Fruit fly (Drosophila melanogaster) Kc167 (cell line): ENCODE results near the gene CG8031.

Source experiments
- h ChIP-seq: fragments of >200 bp; optimal IDR thresholded peaks from 3 replicates; lab custom pipeline; 2018; ENCODE audit warnings: missing external identifiers
- psq ChIP-seq: fragments of >200 bp; optimal IDR thresholded peaks from 2 replicates; lab custom pipeline; 2017; ENCODE audit warnings: missing external identifiers

DNA sequence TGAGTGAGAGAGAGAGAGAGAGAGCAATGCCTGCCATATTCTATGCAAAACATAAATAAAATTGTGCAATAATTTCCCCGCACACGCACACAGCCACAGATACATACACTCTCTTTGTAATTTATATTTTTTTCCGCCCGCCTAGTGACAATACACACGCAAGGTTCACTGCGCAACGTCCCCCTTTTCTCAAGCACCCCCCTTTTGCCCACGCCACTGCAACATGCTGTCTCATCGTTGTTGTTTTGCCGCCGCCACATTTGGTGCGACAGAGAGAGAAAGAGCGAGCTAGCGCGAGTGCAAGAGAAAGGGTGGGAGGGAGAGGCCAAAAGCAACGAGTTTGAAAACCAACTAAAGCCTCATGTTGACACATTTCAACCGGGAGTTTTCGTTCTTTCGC lies 1.2 kb upstream of the CG8031 start:
- TF ChIP-seq psq (lab: Kevin White, UChicago) = no peak
- TF ChIP-seq h (lab: Kevin White, UChicago) = no peak
